Worm (Caenorhabditis elegans) whole organism, late embryonic: ENCODE results near the gene ZK1098.3.

Source experiments
- T23F11.4 ChIP-seq: fragments of 200-800 bp; sonication (Bioruptor generic); optimal IDR thresholded peaks from 2 replicates; lab custom pipeline; 2018; ENCODE audit warnings: mild to moderate bottlenecking, missing genetic modification characterization, missing compliant biosample characterization
- ahr-1 ChIP-seq: sonication (generic microtip); optimal IDR thresholded peaks from 2 replicates; lab custom pipeline; 2016; ENCODE audit warnings: missing genetic modification characterization, missing compliant biosample characterization
- ceh-14 ChIP-seq: sonication (generic microtip); optimal IDR thresholded peaks from 2 replicates; lab custom pipeline; 2016; ENCODE audit warnings: missing genotype, missing genetic modification characterization, missing compliant biosample characterization
- ceh-19 ChIP-seq: fragments of 200-800 bp; sonication (Bioruptor generic); optimal IDR thresholded peaks from 2 replicates; lab custom pipeline; 2018; ENCODE audit warnings: mild to moderate bottlenecking, missing genetic modification characterization, missing compliant biosample characterization
- ceh-2 ChIP-seq: sonication (generic microtip); optimal IDR thresholded peaks from 2 replicates; lab custom pipeline; 2016; ENCODE audit warnings: missing genotype, missing genetic modification characterization, missing compliant biosample characterization
- ceh-30 ChIP-seq: fragments of 150-350 bp; optimal IDR thresholded peaks from 2 replicates; lab custom pipeline; 2014; ENCODE audit warnings: missing biosample characterization, missing genetic modification characterization
- ceh-45 ChIP-seq: fragments of 200-800 bp; sonication (Bioruptor generic); IDR thresholded peaks from 2 replicates; pipeline ENCODE4 v1.3.6; 2022; ENCODE audit warnings: missing genetic modification reagents, missing genetic modification characterization, missing compliant biosample characterization
- ceh-48 ChIP-seq: sonication (generic microtip); optimal IDR thresholded peaks from 2 replicates; lab custom pipeline; 2016; ENCODE audit warnings: missing genetic modification characterization, inconsistent platforms, missing compliant biosample characterization
- ceh-6 ChIP-seq: fragments of 200-800 bp; sonication (Bioruptor generic); optimal IDR thresholded peaks from 2 replicates; lab custom pipeline; 2018; ENCODE audit warnings: mild to moderate bottlenecking, missing genetic modification characterization, missing compliant biosample characterization
- ceh-9 ChIP-seq: sonication (generic microtip); optimal IDR thresholded peaks from 2 replicates; lab custom pipeline; 2016; ENCODE audit warnings: mild to moderate bottlenecking, missing genetic modification characterization, inconsistent platforms, missing compliant biosample characterization
- elt-2 ChIP-seq: sonication (generic microtip); optimal IDR thresholded peaks from 2 replicates; lab custom pipeline; 2016; ENCODE audit warnings: missing genetic modification reagents, missing genetic modification characterization, missing compliant biosample characterization
- ets-4 ChIP-seq: sonication (generic microtip); optimal IDR thresholded peaks from 2 replicates; lab custom pipeline; 2016; ENCODE audit warnings: missing genetic modification characterization, missing compliant biosample characterization
- fax-1 ChIP-seq: sonication (generic microtip); optimal IDR thresholded peaks from 2 replicates; lab custom pipeline; 2016; ENCODE audit warnings: missing genotype, missing genetic modification characterization, missing compliant biosample characterization
- fkh-10 ChIP-seq: fragments of 150-350 bp; optimal IDR thresholded peaks from 2 replicates; lab custom pipeline; 2014; ENCODE audit warnings: missing biosample characterization, missing genetic modification reagents, missing genetic modification characterization
- fkh-6 ChIP-seq: sonication (generic microtip); optimal IDR thresholded peaks from 2 replicates; lab custom pipeline; 2016; ENCODE audit warnings: missing genetic modification characterization, missing compliant biosample characterization
- gmeb-2 ChIP-seq: sonication (generic microtip); optimal IDR thresholded peaks from 2 replicates; lab custom pipeline; 2016; ENCODE audit warnings: missing genetic modification characterization, inconsistent platforms, missing compliant biosample characterization
- hlh-13 ChIP-seq: fragments of 200-800 bp; sonication (Bioruptor generic); optimal IDR thresholded peaks from 2 replicates; lab custom pipeline; 2018; ENCODE audit warnings: mild to moderate bottlenecking, missing genetic modification characterization, missing compliant biosample characterization
- hlh-30 ChIP-seq: sonication (generic microtip); optimal IDR thresholded peaks from 2 replicates; lab custom pipeline; 2017; ENCODE audit warnings: antibody characterized with exemption, missing genetic modification characterization, missing compliant biosample characterization; ENCODE audit not compliant: insufficient read depth
- hlh-6 ChIP-seq: sonication (generic microtip); optimal IDR thresholded peaks from 2 replicates; lab custom pipeline; 2016; ENCODE audit warnings: missing genotype, missing genetic modification characterization, missing compliant biosample characterization
- hlh-8 ChIP-seq: sonication (generic microtip); optimal IDR thresholded peaks from 2 replicates; lab custom pipeline; 2016; ENCODE audit warnings: missing genotype, missing genetic modification characterization, missing compliant biosample characterization
- lin-11 ChIP-seq: fragments of 200-800 bp; sonication (Bioruptor generic); optimal IDR thresholded peaks from 2 replicates; lab custom pipeline; 2018; ENCODE audit warnings: mild to moderate bottlenecking, missing genetic modification characterization, missing compliant biosample characterization
- madf-2 ChIP-seq: sonication (generic microtip); optimal IDR thresholded peaks from 2 replicates; lab custom pipeline; 2017; ENCODE audit warnings: missing genetic modification characterization, missing compliant biosample characterization
- nfya-1 ChIP-seq: sonication (generic microtip); optimal IDR thresholded peaks from 2 replicates; lab custom pipeline; 2017; ENCODE audit warnings: missing genetic modification characterization, mild to moderate bottlenecking, missing compliant biosample characterization, antibody characterized with exemption, moderate library complexity
- pag-3 ChIP-seq: sonication (generic microtip); optimal IDR thresholded peaks from 2 replicates; lab custom pipeline; 2016; ENCODE audit warnings: missing compliant biosample characterization, missing genetic modification characterization, borderline replicate concordance
- pqm-1 ChIP-seq: sonication (generic microtip); optimal IDR thresholded peaks from 2 replicates; lab custom pipeline; 2016; ENCODE audit warnings: missing genetic modification characterization, missing compliant biosample characterization
- ref-2 ChIP-seq: sonication (generic microtip); optimal IDR thresholded peaks from 2 replicates; lab custom pipeline; 2016; ENCODE audit warnings: missing genetic modification characterization, missing compliant biosample characterization
- sdc-2 ChIP-seq: sonication (generic microtip); optimal IDR thresholded peaks from 2 replicates; lab custom pipeline; 2016; ENCODE audit warnings: missing genotype, missing genetic modification characterization, missing compliant biosample characterization
- sox-4 ChIP-seq: sonication (generic microtip); optimal IDR thresholded peaks from 2 replicates; lab custom pipeline; 2017; ENCODE audit warnings: mild to moderate bottlenecking, missing genetic modification characterization, inconsistent platforms, missing compliant biosample characterization
- tbx-2 ChIP-seq: sonication (generic microtip); optimal IDR thresholded peaks from 2 replicates; lab custom pipeline; 2016; ENCODE audit warnings: missing genetic modification characterization, missing compliant biosample characterization
- ttx-3 ChIP-seq: sonication (generic microtip); optimal IDR thresholded peaks from 2 replicates; lab custom pipeline; 2016; ENCODE audit warnings: missing genetic modification reagents, missing genetic modification characterization, missing compliant biosample characterization
- unc-42 ChIP-seq: sonication (generic microtip); optimal IDR thresholded peaks from 2 replicates; lab custom pipeline; 2016; ENCODE audit warnings: missing genotype, missing genetic modification characterization, missing compliant biosample characterization
- unc-55 ChIP-seq: sonication (generic microtip); optimal IDR thresholded peaks from 2 replicates; lab custom pipeline; 2017; ENCODE audit warnings: missing biosample characterization, missing genetic modification reagents, missing genetic modification characterization
- ztf-16 ChIP-seq: sonication (generic microtip); optimal IDR thresholded peaks from 2 replicates; lab custom pipeline; 2017; ENCODE audit warnings: missing genetic modification characterization, missing compliant biosample characterization

ZK1098.3 gene

DNA sequence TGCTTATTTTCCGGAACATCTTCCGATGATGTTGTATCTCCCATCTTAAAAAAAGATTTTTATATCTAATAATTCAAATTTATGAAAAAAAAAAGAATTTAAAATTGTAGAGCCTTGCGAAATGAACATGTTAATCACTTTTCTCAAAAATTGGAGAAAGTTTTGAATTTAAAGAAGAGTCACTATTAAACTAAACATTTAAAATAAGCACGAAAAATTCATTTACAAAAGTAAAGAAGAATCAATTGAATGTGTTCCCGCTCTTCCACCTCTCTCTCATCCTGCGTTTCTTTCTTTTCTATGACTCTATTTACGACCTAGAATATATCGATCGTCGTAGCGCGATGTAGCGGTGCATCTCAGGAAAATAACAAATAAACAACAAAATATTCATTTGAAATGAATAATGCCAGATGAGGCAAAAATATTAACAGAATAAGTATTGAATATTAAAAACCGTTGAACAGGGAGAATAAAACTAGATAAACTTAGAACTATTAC, at the start of gene ZK1098.3:
TSS of gene ZK1098.3 (minus strand) at position 51 of the 501 bp plus-strand sequence.
- no peak for TF ChIP-seq tbx-2
- TF ChIP-seq ceh-48 (tag; lab: Kevin White, UChicago): peak; percentile 84
- TF ChIP-seq unc-55 (GFP tag; lab: Kevin White, UChicago): peak; percentile 2

DNA sequence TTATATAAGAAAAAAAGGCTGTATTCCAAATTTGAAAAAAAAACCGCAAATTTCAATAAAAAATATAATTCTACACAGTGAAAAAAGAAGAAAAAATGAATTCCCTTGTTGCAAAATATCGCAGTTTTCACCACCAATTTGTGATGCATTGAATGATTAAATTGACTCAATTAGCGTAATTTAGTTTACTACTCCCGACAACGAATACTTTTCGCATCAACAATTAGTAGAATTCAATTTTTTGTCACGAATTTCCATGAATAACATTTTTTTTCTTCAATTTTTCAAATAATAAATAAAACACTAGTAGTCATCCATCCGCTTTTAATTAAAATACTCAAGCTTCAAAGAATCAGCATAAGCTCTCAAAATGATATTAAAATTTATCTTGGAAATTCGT, 46.8 kb upstream of the ZK1098.3 start:
- TF ChIP-seq ref-2 (tag; lab: Kevin White, UChicago) (no peak), lin-11 (tag; lab: Kevin White, UChicago) (no peak), ahr-1 (tag; lab: Kevin White, UChicago) (no peak), unc-42 (tag; lab: Kevin White, UChicago) (peak; percentile 91)
- TF ChIP-seq, all 69 proteins: peak for 1

DNA sequence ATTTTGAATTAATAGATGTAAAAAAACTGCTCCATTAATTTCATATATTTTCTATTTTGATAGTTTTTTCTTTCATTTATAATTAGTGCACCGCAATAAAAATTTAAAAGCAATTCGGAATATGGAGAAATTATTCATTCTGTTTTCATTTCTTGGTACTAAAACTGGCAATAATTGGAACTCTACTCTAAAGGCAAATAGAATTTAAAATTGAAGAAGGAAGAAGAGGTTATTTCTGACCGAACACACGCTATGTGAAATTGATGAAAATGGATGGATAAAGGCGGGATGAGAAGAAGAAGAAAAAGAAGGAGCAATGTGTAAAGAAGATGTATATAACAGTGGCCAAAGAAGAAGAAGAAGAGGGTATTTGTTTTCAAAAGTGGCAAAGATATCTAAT, 44.7 kb upstream of the ZK1098.3 start:
- TF ChIP-seq lin-11 (tag; lab: Kevin White, UChicago) (no peak), unc-42 (tag; lab: Kevin White, UChicago) (peak; percentile 57), ceh-14 (peak; percentile 13), gmeb-2 (tag; lab: Kevin White, UChicago) (no peak)

DNA sequence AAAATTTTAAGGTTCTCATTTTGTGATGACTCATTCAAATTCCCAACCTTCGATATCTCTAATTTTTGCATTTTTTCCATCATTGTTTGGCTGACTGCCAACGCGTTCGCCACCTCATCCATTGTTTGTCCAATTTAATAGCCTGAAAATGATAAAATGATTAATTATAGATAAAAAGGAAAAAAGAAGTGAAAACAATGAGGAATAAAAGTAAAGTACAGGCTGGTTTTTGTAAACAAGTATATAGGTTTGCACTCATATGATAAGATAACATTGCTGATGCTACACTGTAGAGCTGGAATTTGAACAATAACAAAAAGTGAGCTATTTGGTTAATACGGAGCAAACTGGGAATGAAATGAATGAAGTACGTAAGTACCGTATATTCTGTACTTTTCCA, 43.7 kb upstream of the ZK1098.3 start, which contains the start of gene C48B4.3:
TSS of gene C48B4.3 (minus strand) at position 149 of the 400 bp plus-strand sequence.
- peak; percentile 16 for TF ChIP-seq elt-2 (tag; lab: Kevin White, UChicago)
- no peak for TF ChIP-seq hlh-6 (tag; lab: Kevin White, UChicago)
- TF ChIP-seq, all 69 proteins: peak for 1

DNA sequence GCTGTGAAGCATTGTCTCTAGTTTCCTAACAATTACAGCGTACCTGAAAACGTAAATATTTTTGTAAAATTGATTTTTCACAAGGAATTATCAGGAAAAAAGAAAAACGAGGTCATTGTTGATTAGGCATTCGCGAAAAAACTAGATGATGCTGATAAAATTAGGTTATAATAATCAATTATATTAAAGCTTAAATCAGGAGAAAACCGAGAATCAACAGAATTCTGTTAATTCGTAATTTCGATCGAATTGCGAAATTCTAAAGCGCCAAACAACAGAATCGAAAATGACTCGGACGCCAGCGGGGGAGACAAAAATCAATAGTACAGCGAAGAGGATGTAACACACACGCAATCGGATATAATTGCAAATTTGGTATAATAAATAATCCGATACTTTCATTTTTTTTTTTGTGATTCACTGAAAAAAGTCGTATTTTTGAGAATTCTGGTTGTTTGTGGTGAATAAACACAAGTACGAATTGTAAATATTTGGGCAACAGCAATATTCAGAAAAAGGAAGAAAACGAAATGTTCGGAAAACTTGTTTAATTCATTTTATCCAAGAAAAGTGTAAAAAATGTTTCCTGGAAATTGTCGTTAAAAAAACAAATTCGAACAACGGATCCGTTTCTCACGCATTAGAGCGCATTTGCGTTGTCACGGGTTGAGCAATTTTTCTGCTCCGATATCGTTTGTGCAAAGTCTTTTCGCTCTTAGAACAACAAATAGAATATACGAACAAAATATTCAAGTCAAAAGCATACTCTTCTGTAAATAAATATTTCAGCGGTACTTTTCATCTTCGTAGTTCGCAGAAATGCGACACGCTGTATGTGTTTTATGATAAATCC, 41.8 kb upstream of the ZK1098.3 start, which contains the start of gene ced-7:
TSS of gene ced-7 (minus strand) at position 51 of the 853 bp plus-strand sequence.
- TF ChIP-seq hlh-30 (tag; lab: Kevin White, UChicago): peak; percentile 84
- TF ChIP-seq T23F11.4 (GFP tag; lab: Kevin White, UChicago): no peak
- no peak for TF ChIP-seq tbx-2

DNA sequence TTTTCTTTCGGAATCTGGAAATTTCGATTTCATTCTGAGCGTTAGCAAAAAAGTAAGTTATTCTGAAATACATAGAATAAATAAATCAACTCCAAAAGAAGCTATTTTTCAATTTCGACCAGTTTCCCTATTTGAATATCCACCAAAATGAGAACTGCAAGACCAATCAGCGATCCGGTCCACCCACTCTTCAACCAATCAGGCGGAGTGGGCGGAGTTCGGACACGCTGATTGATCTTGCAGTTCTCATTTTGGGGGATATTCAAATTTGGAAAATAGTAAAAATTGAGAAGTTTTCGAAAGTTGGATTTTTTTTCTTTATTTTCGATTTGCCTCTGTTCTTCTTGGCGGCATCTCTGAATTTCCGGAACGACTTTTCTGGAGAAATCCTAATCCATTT, 32.4 kb upstream of the ZK1098.3 start:
- peak; percentile 99 for TF ChIP-seq nfya-1 (tag; lab: Kevin White, UChicago)
- TF ChIP-seq fkh-6 (tag; lab: Kevin White, UChicago): no peak

DNA sequence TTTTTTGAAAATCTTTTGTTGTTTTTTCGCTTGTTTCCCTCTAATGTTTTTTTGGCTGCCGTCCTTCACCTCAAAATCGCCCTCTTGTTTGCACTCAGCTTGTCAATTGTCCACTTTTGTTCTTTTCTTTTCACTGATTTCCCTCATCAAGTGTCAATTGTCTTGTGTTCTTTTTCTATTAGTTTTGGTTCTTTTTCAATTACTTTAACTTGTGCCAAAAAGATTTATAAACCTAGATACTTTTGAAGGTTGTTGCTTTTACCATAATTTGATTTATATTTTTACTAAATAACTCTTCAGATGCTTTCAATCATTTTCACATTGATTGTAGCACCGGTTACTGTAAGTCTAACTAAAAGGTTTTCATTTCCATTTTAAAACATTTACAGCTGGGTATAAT, 29.9 kb upstream of the ZK1098.3 start, which contains the start of gene C48B4.13:
TSS of gene C48B4.13 (plus strand) at position 301 of the 400 bp plus-strand sequence.
- TF ChIP-seq ceh-45 (GFP tag; lab: Robert Waterston, UW) (no peak), T23F11.4 (GFP tag; lab: Kevin White, UChicago) (no peak), ceh-2 (tag; lab: Kevin White, UChicago) (no peak), hlh-30 (tag; lab: Kevin White, UChicago) (no peak), pag-3 (tag; lab: Kevin White, UChicago) (no peak), ceh-19 (no peak), ets-4 (tag; lab: Kevin White, UChicago) (no peak)
- TF ChIP-seq, all 69 proteins: peak for 0

DNA sequence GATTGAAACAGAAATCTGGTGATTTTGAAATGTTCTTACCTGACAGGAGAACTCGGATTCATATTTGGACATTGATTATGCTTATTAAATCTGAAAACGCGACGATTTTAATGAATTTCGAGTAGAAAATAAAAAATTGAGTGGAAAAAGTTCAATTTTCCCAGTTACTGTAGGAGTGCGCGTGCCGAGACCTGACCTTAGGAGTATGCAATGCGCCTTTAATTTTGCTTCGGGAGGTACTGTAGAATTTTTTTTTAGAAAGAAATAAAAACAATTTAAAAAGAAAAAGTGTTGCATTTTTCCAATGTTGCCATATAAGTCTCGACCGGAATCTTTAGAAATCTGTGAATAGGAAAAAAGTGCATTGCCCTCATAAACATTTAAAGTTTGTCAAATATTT, 27.5 kb upstream of the ZK1098.3 start, which contains the start of gene C48B4.11:
TSS of gene C48B4.11 (minus strand) at position 143 of the 400 bp plus-strand sequence.
- TF ChIP-seq sox-4 (no peak), pqm-1 (tag; lab: Kevin White, UChicago) (no peak), ceh-48 (tag; lab: Kevin White, UChicago) (no peak), madf-2 (tag; lab: Kevin White, UChicago) (no peak), ceh-9 (tag; lab: Kevin White, UChicago) (no peak), hlh-13 (GFP tag; lab: Kevin White, UChicago) (no peak), ets-4 (tag; lab: Kevin White, UChicago) (no peak), unc-55 (GFP tag; lab: Kevin White, UChicago) (no peak), ttx-3 (no peak), ceh-6 (GFP tag; lab: Kevin White, UChicago) (no peak), hlh-8 (tag; lab: Kevin White, UChicago) (no peak), fax-1 (no peak), gmeb-2 (tag; lab: Kevin White, UChicago) (no peak), ztf-16 (tag; lab: Kevin White, UChicago) (no peak), sdc-2 (tag; lab: Kevin White, UChicago) (no peak), fkh-10 (no peak), unc-42 (tag; lab: Kevin White, UChicago) (no peak), ceh-30 (no peak)
